Worm (Caenorhabditis elegans) whole organism, L1 larva: Measurements from ENCODE around the gene set-20.

Source experiments
- C04F5.9 ChIP-seq: sonication (generic microtip); optimal IDR thresholded peaks from 2 replicates; lab custom pipeline; 2016; ENCODE audit warnings: missing genetic modification characterization, missing compliant biosample characterization
- F16B12.6 ChIP-seq: fragments of 150-350 bp; optimal IDR thresholded peaks from 2 replicates; lab custom pipeline; 2014; ENCODE audit warnings: missing biosample characterization, missing genetic modification characterization
- alr-1 ChIP-seq: fragments of 200-800 bp; sonication (Bioruptor generic); optimal IDR thresholded peaks from 2 replicates; lab custom pipeline; 2018; ENCODE audit warnings: borderline replicate concordance, mild to moderate bottlenecking, missing genetic modification characterization, missing compliant biosample characterization
- ama-1 ChIP-seq: fragments of 150-350 bp; optimal IDR thresholded peaks from 2 replicates; lab custom pipeline; 2014
- blmp-1 ChIP-seq: fragments of 150-350 bp; optimal IDR thresholded peaks from 2 replicates; lab custom pipeline; 2014; ENCODE audit warnings: missing biosample characterization, missing genetic modification characterization
- ceh-8 ChIP-seq: fragments of 200-800 bp; sonication (Bioruptor generic); optimal IDR thresholded peaks from 2 replicates; lab custom pipeline; 2018; ENCODE audit warnings: mild to moderate bottlenecking, missing genetic modification characterization, moderate library complexity, missing compliant biosample characterization
- ceh-88 ChIP-seq: fragments of 200-800 bp; sonication (Bioruptor generic); IDR thresholded peaks from 2 replicates; pipeline ENCODE4 v1.3.6; 2022; ENCODE audit warnings: missing genetic modification characterization, missing compliant biosample characterization
- dpl-1 ChIP-seq, 3 experiments: fragments of 150-350 bp in 2 of 3; sonication (generic microtip) in 1 of 3; optimal IDR thresholded peaks; 2 replicates each; lab custom pipeline; 2014 to 2017; ENCODE audit warnings: missing biosample characterization in 3 of 3, missing genetic modification characterization in 3 of 3, missing genetic modification reagents in 3 of 3
- dsc-1 ChIP-seq: sonication (generic microtip); optimal IDR thresholded peaks from 2 replicates; lab custom pipeline; 2016; ENCODE audit warnings: mild to moderate bottlenecking, missing genetic modification characterization, missing compliant biosample characterization
- efl-3 ChIP-seq: fragments of 200-800 bp; sonication (Bioruptor generic); optimal IDR thresholded peaks from 2 replicates; lab custom pipeline; 2018; ENCODE audit warnings: mild to moderate bottlenecking, missing genetic modification characterization, missing compliant biosample characterization
- egl-13 ChIP-seq: sonication (generic microtip); optimal IDR thresholded peaks from 2 replicates; lab custom pipeline; 2016; ENCODE audit warnings: missing genotype, missing genetic modification reagents, missing genetic modification characterization, missing compliant biosample characterization
- egl-27 ChIP-seq, 2 experiments: fragments of 150-350 bp in 1 of 2; sonication (generic microtip); optimal IDR thresholded peaks; 3 replicates each; lab custom pipeline; 2017 to 2018; ENCODE audit warnings: missing biosample characterization in 2 of 2, missing genetic modification characterization in 2 of 2, missing genetic modification reagents in 2 of 2
- elt-3 ChIP-seq, 6 experiments: fragments of 150-350 bp in 1 of 6; sonication (generic microtip); optimal IDR thresholded peaks; 2 replicates each; lab custom pipeline; 2017 to 2018; ENCODE audit warnings: missing biosample characterization in 6 of 6, missing genetic modification characterization in 6 of 6, inconsistent platforms in 1 of 6
- fkh-10 ChIP-seq: sonication (generic microtip); optimal IDR thresholded peaks from 2 replicates; lab custom pipeline; 2017; ENCODE audit warnings: missing biosample characterization, missing genetic modification reagents, missing genetic modification characterization
- fkh-4 ChIP-seq: sonication (generic microtip); optimal IDR thresholded peaks from 2 replicates; lab custom pipeline; 2016; ENCODE audit warnings: missing compliant biosample characterization, missing genetic modification characterization, borderline replicate concordance
- fkh-8 ChIP-seq: sonication (generic microtip); optimal IDR thresholded peaks from 2 replicates; lab custom pipeline; 2016; ENCODE audit warnings: mild to moderate bottlenecking, missing genetic modification characterization, missing compliant biosample characterization
- grh-1 ChIP-seq: fragments of 200-800 bp; sonication (Bioruptor generic); IDR thresholded peaks from 2 replicates; pipeline ENCODE4 v1.3.6; 2022; ENCODE audit warnings: missing genetic modification reagents, missing genetic modification characterization, missing compliant biosample characterization
- hlh-4 ChIP-seq: sonication (generic microtip); optimal IDR thresholded peaks from 2 replicates; lab custom pipeline; 2016; ENCODE audit warnings: mild to moderate bottlenecking, missing genetic modification characterization, missing compliant biosample characterization
- hpl-2 ChIP-seq: fragments of 150-350 bp; optimal IDR thresholded peaks from 2 replicates; lab custom pipeline; 2014; ENCODE audit warnings: missing biosample characterization, missing genetic modification reagents, missing genetic modification characterization
- jun-1 ChIP-seq: fragments of 150-350 bp; optimal IDR thresholded peaks from 2 replicates; lab custom pipeline; 2014; ENCODE audit warnings: missing biosample characterization, missing genetic modification reagents, missing genetic modification characterization
- lin-13 ChIP-seq: fragments of 150-350 bp; optimal IDR thresholded peaks from 2 replicates; lab custom pipeline; 2014; ENCODE audit warnings: missing biosample characterization, missing genetic modification reagents, missing genetic modification characterization
- lin-14 ChIP-seq: fragments of 200-800 bp; sonication (Bioruptor generic); optimal IDR thresholded peaks from 2 replicates; lab custom pipeline; 2018; ENCODE audit warnings: mild to moderate bottlenecking, missing genetic modification characterization, moderate library complexity, missing compliant biosample characterization
- lin-35 ChIP-seq, 2 experiments: fragments of 150-350 bp; optimal IDR thresholded peaks; 2 replicates each; lab custom pipeline; 2014; ENCODE audit warnings: missing biosample characterization in 2 of 2, missing genetic modification characterization in 2 of 2, missing genetic modification reagents in 2 of 2
- lin-39 ChIP-seq: fragments of 150-350 bp; optimal IDR thresholded peaks from 2 replicates; lab custom pipeline; 2014; ENCODE audit warnings: missing biosample characterization, missing genetic modification reagents, missing genetic modification characterization
- lsy-2 ChIP-seq, 2 experiments: fragments of 150-350 bp; optimal IDR thresholded peaks; 2 replicates each; lab custom pipeline; 2014; ENCODE audit warnings: missing biosample characterization in 2 of 2, missing genetic modification characterization in 2 of 2
- mab-9 ChIP-seq: fragments of 200-800 bp; sonication (Bioruptor generic); IDR thresholded peaks from 2 replicates; pipeline ENCODE4 v1.3.6; 2022; ENCODE audit warnings: missing genetic modification reagents, missing genetic modification characterization, missing compliant biosample characterization
- mdl-1 ChIP-seq, 2 experiments: fragments of 150-350 bp; optimal IDR thresholded peaks; 2 replicates each; lab custom pipeline; 2014 to 2017; ENCODE audit warnings: missing biosample characterization in 2 of 2, missing genetic modification characterization in 2 of 2, inconsistent platforms in 1 of 2
- mep-1 ChIP-seq: fragments of 150-350 bp; optimal IDR thresholded peaks from 2 replicates; lab custom pipeline; 2014; ENCODE audit warnings: missing biosample characterization, missing genetic modification characterization
- nhr-19 ChIP-seq: fragments of 200-800 bp; sonication (Bioruptor generic); conservative IDR thresholded peaks from 2 replicates; pipeline ENCODE4 v1.3.6; 2022; ENCODE audit warnings: missing genetic modification characterization, missing compliant biosample characterization
- nhr-20 ChIP-seq: sonication (generic microtip); optimal IDR thresholded peaks from 2 replicates; lab custom pipeline; 2016; ENCODE audit warnings: mild to moderate bottlenecking, missing genetic modification characterization, missing compliant biosample characterization
- nhr-47 ChIP-seq: sonication (generic microtip); optimal IDR thresholded peaks from 2 replicates; lab custom pipeline; 2016; ENCODE audit warnings: mild to moderate bottlenecking, missing genetic modification characterization, moderate library complexity, missing compliant biosample characterization
- nhr-71 ChIP-seq: sonication (generic microtip); optimal IDR thresholded peaks from 2 replicates; lab custom pipeline; 2016; ENCODE audit warnings: mild to moderate bottlenecking, missing genetic modification characterization, moderate library complexity, missing compliant biosample characterization
- nhr-84 ChIP-seq: sonication (generic microtip); optimal IDR thresholded peaks from 2 replicates; lab custom pipeline; 2017; ENCODE audit warnings: missing biosample characterization, missing genetic modification characterization
- nhr-85 ChIP-seq: sonication (generic microtip); peaks from one replicate; lab custom pipeline; 2016; ENCODE audit warnings: missing genetic modification characterization, inconsistent platforms, missing compliant biosample characterization
- nhr-90 ChIP-seq: sonication (generic microtip); optimal IDR thresholded peaks from 2 replicates; lab custom pipeline; 2016; ENCODE audit warnings: mild to moderate bottlenecking, missing genetic modification characterization, missing compliant biosample characterization; ENCODE audit not compliant: poor library complexity
- pag-3 ChIP-seq: sonication (generic microtip); optimal IDR thresholded peaks from 2 replicates; lab custom pipeline; 2017; ENCODE audit warnings: missing genetic modification characterization, mild to moderate bottlenecking, missing compliant biosample characterization, antibody characterized with exemption, borderline replicate concordance; ENCODE audit not compliant: insufficient read depth
- pax-3 ChIP-seq: fragments of 200-800 bp; sonication (Bioruptor generic); optimal IDR thresholded peaks from 2 replicates; lab custom pipeline; 2018; ENCODE audit warnings: mild to moderate bottlenecking, missing genetic modification characterization, moderate library complexity, missing compliant biosample characterization
- pqm-1 ChIP-seq: sonication (generic microtip); optimal IDR thresholded peaks from 3 replicates; lab custom pipeline; 2017; ENCODE audit warnings: missing biosample characterization, missing genetic modification characterization
- snu-23 ChIP-seq: sonication (generic microtip); optimal IDR thresholded peaks from 2 replicates; lab custom pipeline; 2016; ENCODE audit warnings: missing genetic modification characterization, missing compliant biosample characterization
- sox-4 ChIP-seq: sonication (generic microtip); optimal IDR thresholded peaks from 2 replicates; lab custom pipeline; 2016; ENCODE audit warnings: missing genetic modification characterization, missing compliant biosample characterization
- sptf-1 ChIP-seq: fragments of 150-350 bp; optimal IDR thresholded peaks from 2 replicates; lab custom pipeline; 2014; ENCODE audit warnings: missing biosample characterization, missing genetic modification characterization
- sup-37 ChIP-seq: fragments of 200-800 bp; sonication (Bioruptor generic); optimal IDR thresholded peaks from 2 replicates; lab custom pipeline; 2018; ENCODE audit warnings: mild to moderate bottlenecking, missing genetic modification characterization, missing compliant biosample characterization
- tbx-2 ChIP-seq: sonication (generic microtip); optimal IDR thresholded peaks from 2 replicates; lab custom pipeline; 2016; ENCODE audit warnings: missing genetic modification characterization, missing compliant biosample characterization
- unc-130 ChIP-seq: fragments of 150-350 bp; optimal IDR thresholded peaks from 2 replicates; lab custom pipeline; 2017; ENCODE audit warnings: missing biosample characterization, missing genetic modification characterization, inconsistent platforms
- unc-30 ChIP-seq: sonication (generic microtip); optimal IDR thresholded peaks from 2 replicates; lab custom pipeline; 2017; ENCODE audit warnings: missing biosample characterization, missing genetic modification characterization
- unc-86 ChIP-seq: sonication (generic microtip); optimal IDR thresholded peaks from 2 replicates; lab custom pipeline; 2016; ENCODE audit warnings: missing genetic modification characterization, missing compliant biosample characterization
- unc-98 ChIP-seq: fragments of 200-800 bp; sonication (Bioruptor generic); IDR thresholded peaks from 2 replicates; pipeline ENCODE4 v1.3.6; 2022; ENCODE audit warnings: missing genetic modification characterization, missing compliant biosample characterization
- vab-15 ChIP-seq: sonication (generic microtip); optimal IDR thresholded peaks from 2 replicates; lab custom pipeline; 2017; ENCODE audit warnings: missing genotype, mild to moderate bottlenecking, missing genetic modification characterization, missing compliant biosample characterization
- xbp-1 ChIP-seq: sonication (generic microtip); optimal IDR thresholded peaks from 2 replicates; lab custom pipeline; 2016; ENCODE audit warnings: missing genetic modification characterization, missing compliant biosample characterization
- zip-4 ChIP-seq: fragments of 200-800 bp; sonication (Bioruptor generic); optimal IDR thresholded peaks from 2 replicates; lab custom pipeline; 2018; ENCODE audit warnings: mild to moderate bottlenecking, missing genetic modification characterization, moderate library complexity, missing compliant biosample characterization
- ztf-11 ChIP-seq, 2 experiments: sonication (generic microtip); optimal IDR thresholded peaks; 2 replicates each; lab custom pipeline; 2016 to 2017; ENCODE audit warnings: missing genetic modification characterization in 2 of 2, missing biosample characterization in 1 of 2, missing compliant biosample characterization in 1 of 2
- ztf-4 ChIP-seq: fragments of 150-350 bp; optimal IDR thresholded peaks from 2 replicates; lab custom pipeline; 2014; ENCODE audit warnings: missing biosample characterization, missing genetic modification characterization

Gene set-20

ce11 chrX:5728956-5729467, 43.1 kb upstream of the set-20 start (continued):
- TF ChIP-seq hlh-4 (no peak), F16B12.6 (tag; lab: Kevin White, UChicago) (peak; percentile 18), nhr-85 (no peak), fkh-8 (tag; lab: Kevin White, UChicago) (peak; percentile 91), nhr-84 (tag; lab: Kevin White, UChicago) (no peak), sup-37 (GFP tag; lab: Kevin White, UChicago) (no peak), dpl-1 (GFP tag; optimal IDR thresholded peaks at IDR 0.05; lab: Kevin White, UChicago) (peak in 1 of 3 experiments; percentile 35), fkh-10 (GFP tag; lab: Kevin White, UChicago) (peak; percentile 72), mab-9 (GFP tag; lab: Robert Waterston, UW) (no peak), ama-1 (no peak), sptf-1 (tag; lab: Kevin White, UChicago) (no peak), lsy-2 (tag; optimal IDR thresholded peaks at IDR 0.05; lab: Kevin White, UChicago) (peak in 1 of 2 experiments; percentile 61), sox-4 (tag; lab: Kevin White, UChicago) (peak; percentile 54), blmp-1 (tag; lab: Kevin White, UChicago) (no peak), nhr-20 (tag; lab: Kevin White, UChicago) (peak; percentile 48), egl-13 (peak; percentile 79), unc-30 (tag; lab: Kevin White, UChicago) (no peak), pax-3 (tag; lab: Kevin White, UChicago) (peak; percentile 51), nhr-71 (tag; lab: Kevin White, UChicago) (peak; percentile 78), ceh-8 (GFP tag; lab: Kevin White, UChicago) (no peak), unc-130 (no peak), pag-3 (tag; lab: Kevin White, UChicago) (no peak), dsc-1 (tag; lab: Kevin White, UChicago) (peak; percentile 74), zip-4 (GFP tag; lab: Kevin White, UChicago) (peak; percentile 15), alr-1 (tag; lab: Kevin White, UChicago) (no peak), unc-86 (tag; lab: Kevin White, UChicago) (peak; percentile 86), nhr-90 (tag; lab: Kevin White, UChicago) (no peak), nhr-19 (peak; percentile 24), ceh-88 (no peak), lin-14 (GFP tag; lab: Kevin White, UChicago) (peak; percentile 92), lin-13 (GFP tag; lab: Kevin White, UChicago) (peak; percentile 26), snu-23 (peak; percentile 67), mep-1 (peak; percentile 66), C04F5.9 (tag; lab: Kevin White, UChicago) (no peak), jun-1 (peak; percentile 54), hpl-2 (GFP tag; lab: Kevin White, UChicago) (no peak), pqm-1 (no peak), lin-35 (GFP tag; optimal IDR thresholded peaks at IDR 0.05; lab: Kevin White, UChicago) (no peak), ztf-4 (tag; lab: Kevin White, UChicago) (peak; percentile 44), grh-1 (GFP tag; lab: Robert Waterston, UW) (no peak), unc-98 (GFP tag; lab: Robert Waterston, UW) (no peak), egl-27 (tag; optimal IDR thresholded peaks at IDR 0.05; lab: Kevin White, UChicago) (peak in 1 of 2 experiments; percentile 61), mdl-1 (tag; optimal IDR thresholded peaks at IDR 0.05; lab: Kevin White, UChicago) (peak in 1 of 2 experiments; percentile 14), efl-3 (GFP tag; lab: Kevin White, UChicago) (no peak), tbx-2 (tag; lab: Kevin White, UChicago) (peak; percentile 79), nhr-47 (tag; lab: Kevin White, UChicago) (peak; percentile 80), ztf-11 (tag; optimal IDR thresholded peaks at IDR 0.05; lab: Kevin White, UChicago) (peak in 1 of 2 experiments; percentile 42), vab-15 (tag; lab: Kevin White, UChicago) (no peak), xbp-1 (peak; percentile 54), elt-3 (tag; optimal IDR thresholded peaks at IDR 0.05; lab: Kevin White, UChicago) (no peak), lin-39 (tag; lab: Kevin White, UChicago) (no peak), fkh-4 (tag; lab: Kevin White, UChicago) (no peak)
